Worm (Caenorhabditis elegans) whole organism, L4 larva: ENCODE measurements around the gene Y41E3.18.
A peak's percentile ranks its signal among the peaks of the same experiment; 100 is the strongest.

Source experiments
- R02D3.7 ChIP-seq: fragments of 150-350 bp; sonication (generic microtip); optimal IDR thresholded peaks from 3 replicates; lab custom pipeline; 2014; ENCODE audit warnings: missing biosample characterization, missing genetic modification characterization
- T26A8.4 ChIP-seq: fragments of 200-800 bp; sonication (Bioruptor generic); IDR thresholded peaks from 2 replicates; pipeline ENCODE4 v1.3.6; 2022; ENCODE audit warnings: missing genetic modification characterization, missing compliant biosample characterization
- Y48G9A.11 ChIP-seq: fragments of 200-800 bp; sonication (Bioruptor generic); IDR thresholded peaks from 2 replicates; pipeline ENCODE4 v1.3.6; 2022; ENCODE audit warnings: missing genetic modification reagents, missing genetic modification characterization, missing compliant biosample characterization
- Y5F2A.4 ChIP-seq: fragments of 200-800 bp; sonication (Bioruptor generic); optimal IDR thresholded peaks from 2 replicates; lab custom pipeline; 2018; ENCODE audit warnings: mild to moderate bottlenecking, missing genetic modification characterization, missing compliant biosample characterization
- Y75B8A.6 ChIP-seq: fragments of 200-800 bp; sonication (Bioruptor generic); IDR thresholded peaks from 2 replicates; pipeline ENCODE4 v1.3.6; 2022; ENCODE audit warnings: missing genetic modification reagents, missing genetic modification characterization, missing compliant biosample characterization
- aha-1 ChIP-seq: fragments of 150-350 bp; peaks from one replicate; lab custom pipeline; 2014; ENCODE audit warnings: missing biosample characterization, missing genetic modification characterization
- aly-2 ChIP-seq: sonication (generic microtip); optimal IDR thresholded peaks from 2 replicates; lab custom pipeline; 2018; ENCODE audit warnings: missing biosample characterization, missing genetic modification characterization
- ama-1 ChIP-seq: fragments of 150-350 bp; optimal IDR thresholded peaks from 2 replicates; lab custom pipeline; 2014; ENCODE audit warnings: inconsistent platforms, mixed read lengths
- arid-1 ChIP-seq: fragments of 200-800 bp; sonication (Bioruptor generic); conservative IDR thresholded peaks from 2 replicates; pipeline ENCODE4 v1.3.6; 2022; ENCODE audit warnings: missing genetic modification reagents, missing genetic modification characterization, missing compliant biosample characterization
- ctbp-1 ChIP-seq: fragments of 200-800 bp; sonication (Bioruptor generic); IDR thresholded peaks from 2 replicates; pipeline ENCODE4 v1.3.6; 2022; ENCODE audit warnings: missing genetic modification reagents, missing genetic modification characterization, missing compliant biosample characterization
- daf-12 ChIP-seq: fragments of 150-350 bp; optimal IDR thresholded peaks from 2 replicates; lab custom pipeline; 2014; ENCODE audit warnings: missing biosample characterization, missing genetic modification reagents, missing genetic modification characterization
- daf-19 ChIP-seq: fragments of 200-800 bp; sonication (Bioruptor generic); conservative IDR thresholded peaks from 2 replicates; pipeline ENCODE4 v1.3.6; 2022; ENCODE audit warnings: missing genetic modification characterization, missing compliant biosample characterization
- dmd-9 ChIP-seq: fragments of 200-800 bp; sonication (Bioruptor generic); IDR thresholded peaks from 2 replicates; pipeline ENCODE4 v1.3.6; 2022; ENCODE audit warnings: missing genetic modification reagents, missing genetic modification characterization, missing compliant biosample characterization
- dpl-1 ChIP-seq: fragments of 150-350 bp; optimal IDR thresholded peaks from 2 replicates; lab custom pipeline; 2014; ENCODE audit warnings: missing biosample characterization, missing genetic modification reagents, missing genetic modification characterization
- egl-43 ChIP-seq: fragments of 200-800 bp; sonication (Bioruptor generic); IDR thresholded peaks from 2 replicates; pipeline ENCODE4 v1.3.6; 2022; ENCODE audit warnings: missing genetic modification reagents, missing genetic modification characterization, missing compliant biosample characterization
- hlh-11 ChIP-seq: fragments of 200-800 bp; sonication (Bioruptor generic); optimal IDR thresholded peaks from 2 replicates; lab custom pipeline; 2018; ENCODE audit warnings: mild to moderate bottlenecking, missing genetic modification characterization, missing compliant biosample characterization
- hlh-30 ChIP-seq: sonication (generic microtip); optimal IDR thresholded peaks from 2 replicates; lab custom pipeline; 2017; ENCODE audit warnings: antibody characterized with exemption, mild to moderate bottlenecking, missing genetic modification characterization, missing compliant biosample characterization; ENCODE audit not compliant: insufficient read depth
- hmg-1.1 ChIP-seq: fragments of 200-800 bp; sonication (Bioruptor generic); IDR thresholded peaks from 2 replicates; pipeline ENCODE4 v1.3.6; 2022; ENCODE audit warnings: missing genetic modification reagents, missing genetic modification characterization, missing compliant biosample characterization
- lim-7 ChIP-seq: fragments of 200-800 bp; sonication (Bioruptor generic); IDR thresholded peaks from 2 replicates; pipeline ENCODE4 v1.3.6; 2022; ENCODE audit warnings: missing genetic modification characterization, missing compliant biosample characterization
- lin-29 ChIP-seq: fragments of 200-800 bp; sonication (Bioruptor generic); IDR thresholded peaks from 2 replicates; pipeline ENCODE4 v1.3.6; 2022; ENCODE audit warnings: missing genetic modification reagents, missing genetic modification characterization, missing compliant biosample characterization
- lin-38 ChIP-seq: fragments of 200-800 bp; sonication (Bioruptor generic); IDR thresholded peaks from 2 replicates; pipeline ENCODE4 v1.3.6; 2022; ENCODE audit warnings: missing genetic modification reagents, missing genetic modification characterization, missing compliant biosample characterization
- lin-39 ChIP-seq: fragments of 150-350 bp; optimal IDR thresholded peaks from 2 replicates; lab custom pipeline; 2014; ENCODE audit warnings: missing biosample characterization, missing genetic modification reagents, missing genetic modification characterization
- madf-5 ChIP-seq, 2 experiments: fragments of 200-800 bp; sonication (Bioruptor generic); IDR thresholded peaks; 2 replicates each; pipeline ENCODE4 v1.3.6; 2022; ENCODE audit warnings: missing compliant biosample characterization in 2 of 2, missing genetic modification characterization in 2 of 2
- madf-9 ChIP-seq: fragments of 200-800 bp; sonication (Bioruptor generic); conservative IDR thresholded peaks from 2 replicates; pipeline ENCODE4 v1.3.6; 2022; ENCODE audit warnings: missing genetic modification reagents, missing genetic modification characterization, missing compliant biosample characterization
- mdl-1 ChIP-seq, 2 experiments: fragments of 150-350 bp in 1 of 2; sonication (generic microtip) in 1 of 2; optimal IDR thresholded peaks; 2 replicates each; lab custom pipeline; 2014 to 2017; ENCODE audit warnings: missing biosample characterization in 2 of 2, missing genetic modification characterization in 2 of 2
- mdt-29 ChIP-seq: fragments of 200-800 bp; sonication (Bioruptor generic); IDR thresholded peaks from 2 replicates; pipeline ENCODE4 v1.3.6; 2022; ENCODE audit warnings: missing genetic modification reagents, missing genetic modification characterization, missing compliant biosample characterization
- mep-1 ChIP-seq: fragments of 150-350 bp; sonication (generic microtip); optimal IDR thresholded peaks from 3 replicates; lab custom pipeline; 2014; ENCODE audit warnings: missing biosample characterization, missing genetic modification characterization
- mxl-2 ChIP-seq: fragments of 200-800 bp; sonication (Bioruptor generic); conservative IDR thresholded peaks from 2 replicates; pipeline ENCODE4 v1.3.6; 2022; ENCODE audit warnings: missing genetic modification reagents, missing genetic modification characterization, missing compliant biosample characterization
- mxl-3 ChIP-seq: fragments of 200-800 bp; sonication (Bioruptor generic); optimal IDR thresholded peaks from 2 replicates; lab custom pipeline; 2018; ENCODE audit warnings: mild to moderate bottlenecking, missing genetic modification characterization, missing compliant biosample characterization
- nhr-10 ChIP-seq: fragments of 150-350 bp; optimal IDR thresholded peaks from 2 replicates; lab custom pipeline; 2014; ENCODE audit warnings: missing biosample characterization, missing genetic modification characterization
- nhr-111 ChIP-seq: fragments of 200-800 bp; sonication (Bioruptor generic); optimal IDR thresholded peaks from 2 replicates; lab custom pipeline; 2018; ENCODE audit warnings: mild to moderate bottlenecking, missing genetic modification characterization, missing compliant biosample characterization
- nhr-237 ChIP-seq: sonication (generic microtip); optimal IDR thresholded peaks from 2 replicates; lab custom pipeline; 2017; ENCODE audit warnings: missing biosample characterization, missing genetic modification characterization
- nhr-25 ChIP-seq: sonication (generic microtip); optimal IDR thresholded peaks from 2 replicates; lab custom pipeline; 2017; ENCODE audit warnings: missing genetic modification characterization, mild to moderate bottlenecking, missing compliant biosample characterization, antibody characterized with exemption, moderate library complexity, borderline replicate concordance; ENCODE audit not compliant: insufficient read depth
- nhr-41 ChIP-seq: fragments of 200-800 bp; sonication (Bioruptor generic); IDR thresholded peaks from 2 replicates; pipeline ENCODE4 v1.3.6; 2022; ENCODE audit warnings: missing genetic modification reagents, missing genetic modification characterization, missing compliant biosample characterization
- nhr-42 ChIP-seq: fragments of 200-800 bp; sonication (Bioruptor generic); IDR thresholded peaks from 2 replicates; pipeline ENCODE4 v1.3.6; 2022; ENCODE audit warnings: missing genetic modification characterization, missing compliant biosample characterization
- nhr-76 ChIP-seq: fragments of 150-350 bp; optimal IDR thresholded peaks from 2 replicates; lab custom pipeline; 2014; ENCODE audit warnings: missing biosample characterization, missing genetic modification characterization
- nhr-77 ChIP-seq: fragments of 150-350 bp; optimal IDR thresholded peaks from 2 replicates; lab custom pipeline; 2014; ENCODE audit warnings: missing biosample characterization, missing genetic modification characterization
- set-16 ChIP-seq: fragments of 200-800 bp; sonication (Bioruptor generic); IDR thresholded peaks from 2 replicates; pipeline ENCODE4 v1.3.6; 2022; ENCODE audit warnings: missing genetic modification reagents, missing genetic modification characterization, missing compliant biosample characterization
- snpc-1.2 ChIP-seq: fragments of 200-800 bp; sonication (Bioruptor generic); IDR thresholded peaks from 2 replicates; pipeline ENCODE4 v1.3.6; 2022; ENCODE audit warnings: missing genetic modification reagents, missing genetic modification characterization, missing compliant biosample characterization
- spr-3 ChIP-seq: fragments of 200-800 bp; sonication (Bioruptor generic); optimal IDR thresholded peaks from 2 replicates; lab custom pipeline; 2018; ENCODE audit warnings: mild to moderate bottlenecking, missing genetic modification characterization, missing compliant biosample characterization
- tag-97 ChIP-seq: fragments of 200-800 bp; sonication (Bioruptor generic); IDR thresholded peaks from 2 replicates; pipeline ENCODE4 v1.3.6; 2022; ENCODE audit warnings: missing genetic modification characterization, missing compliant biosample characterization
- tra-1 ChIP-seq: fragments of 200-800 bp; sonication (Bioruptor generic); IDR thresholded peaks from 2 replicates; pipeline ENCODE4 v1.3.6; 2022; ENCODE audit warnings: missing genetic modification reagents, missing genetic modification characterization, missing compliant biosample characterization
- unc-39 ChIP-seq: sonication (generic microtip); optimal IDR thresholded peaks from 2 replicates; lab custom pipeline; 2017; ENCODE audit warnings: missing biosample characterization, missing genetic modification characterization
- zfp-3 ChIP-seq: fragments of 200-800 bp; sonication (Bioruptor generic); conservative IDR thresholded peaks from 2 replicates; pipeline ENCODE4 v1.3.6; 2022; ENCODE audit warnings: missing genetic modification reagents, missing genetic modification characterization, missing compliant biosample characterization
- ztf-11 ChIP-seq: fragments of 150-350 bp; optimal IDR thresholded peaks from 2 replicates; lab custom pipeline; 2014; ENCODE audit warnings: missing biosample characterization, missing genetic modification characterization

Y41E3.18 gene

ce11 chrIV:15042159-15042936 lies 23.2 kb downstream of the Y41E3.18 start:
- TF ChIP-seq snpc-1.2 (GFP tag; lab: Robert Waterston, UW) (peak; percentile 87), lin-38 (GFP tag; lab: Robert Waterston, UW) (peak; percentile 49), Y5F2A.4 (GFP tag; lab: Kevin White, UChicago) (no peak), tra-1 (no peak), hlh-11 (tag; lab: Kevin White, UChicago) (no peak), mdl-1 (tag; optimal IDR thresholded peaks at IDR 0.05; lab: Kevin White, UChicago) (no peak), ama-1 (lab: Kevin White, UChicago) (peak; percentile 7), dpl-1 (GFP tag; lab: Kevin White, UChicago) (no peak), Y75B8A.6 (GFP tag; lab: Robert Waterston, UW) (no peak), nhr-111 (GFP tag; lab: Kevin White, UChicago) (no peak), set-16 (peak; percentile 85), lim-7 (GFP tag; lab: Robert Waterston, UW) (0 out of 2 replicates have a peak, but pooled peaks have one; percentile 8), egl-43 (0 out of 2 replicates have a peak, but pooled peaks have one; percentile 4), hlh-30 (no peak)

- TF ChIP-seq aha-1 (tag; lab: Kevin White, UChicago) (peak; percentile 95), ctbp-1 (GFP tag; lab: Robert Waterston, UW) (no peak)
Observed at ce11 chrIV:15041124-15041523, 24.4 kb downstream of the Y41E3.18 start.

ce11 chrIV:15039477-15039876 lies 26.1 kb downstream of the Y41E3.18 start, which contains the start of gene hrpu-1:
Gene hrpu-1 (plus strand): TSS chrIV:15039616.
- TF ChIP-seq Y48G9A.11: peak; percentile 71
- TF ChIP-seq nhr-237 (tag; lab: Kevin White, UChicago): peak; percentile 31
- no peak for TF ChIP-seq lin-29 (GFP tag; lab: Robert Waterston, UW)
- no peak for TF ChIP-seq lin-39 (tag; lab: Kevin White, UChicago)
- TF ChIP-seq spr-3: no peak
- no peak for TF ChIP-seq daf-19
- no peak for TF ChIP-seq Y5F2A.4 (GFP tag; lab: Kevin White, UChicago)
- TF ChIP-seq dmd-9 (GFP tag; lab: Robert Waterston, UW): 0 out of 2 replicates have a peak, but pooled peaks have one; percentile 44
- no peak for TF ChIP-seq nhr-41
- no peak for TF ChIP-seq egl-43
- no peak for TF ChIP-seq nhr-25
- no peak for TF ChIP-seq R02D3.7 (tag; lab: Kevin White, UChicago)
- TF ChIP-seq ztf-11 (tag; lab: Kevin White, UChicago): no peak
- TF ChIP-seq lin-38 (GFP tag; lab: Robert Waterston, UW): peak; percentile 85
- peak; percentile 77 for TF ChIP-seq hmg-1.1
- TF ChIP-seq madf-5 (GFP tag; IDR thresholded peaks at IDR 0.05; lab: Robert Waterston, UW): no peak
- TF ChIP-seq nhr-77 (tag; lab: Kevin White, UChicago): peak; percentile 37
- peak; percentile 95 for TF ChIP-seq snpc-1.2 (GFP tag; lab: Robert Waterston, UW)
- no peak for TF ChIP-seq nhr-76
- no peak for TF ChIP-seq mxl-2 (GFP tag; lab: Robert Waterston, UW)
- no peak for TF ChIP-seq mxl-3 (GFP tag; lab: Kevin White, UChicago)
- peak; percentile 67 for TF ChIP-seq ama-1 (lab: Kevin White, UChicago)
- no peak for TF ChIP-seq mdt-29 (GFP tag; lab: Robert Waterston, UW)
- peak; percentile 53; the same call in 1 of the 2 replicates for TF ChIP-seq arid-1
- TF ChIP-seq zfp-3 (GFP tag; lab: Robert Waterston, UW): peak; percentile 75; the same call in 1 of the 2 replicates
- no peak for TF ChIP-seq nhr-42
- TF ChIP-seq T26A8.4 (GFP tag; lab: Robert Waterston, UW): peak; percentile 76
- peak; percentile 95 for TF ChIP-seq dpl-1 (GFP tag; lab: Kevin White, UChicago)
- no peak for TF ChIP-seq unc-39 (tag; lab: Kevin White, UChicago)
- no peak for TF ChIP-seq nhr-10 (tag; lab: Kevin White, UChicago)
- TF ChIP-seq tag-97 (GFP tag; lab: Robert Waterston, UW): no peak
- no peak for TF ChIP-seq daf-12 (tag; lab: Kevin White, UChicago)
- TF ChIP-seq set-16: no peak
- TF ChIP-seq mep-1 (tag; lab: Kevin White, UChicago): peak; percentile 80
- no peak for TF ChIP-seq aly-2
- TF ChIP-seq madf-9 (GFP tag; lab: Robert Waterston, UW): 0 out of 2 replicates have a peak, but pooled peaks have one; percentile 20
